Worm (Caenorhabditis elegans) whole organism, L4/young adult: ENCODE data around the gene Y4C6B.2.

Experiments used
- dao-5 ChIP-seq: sonication (generic microtip); optimal IDR thresholded peaks from 2 replicates; lab custom pipeline; 2016; ENCODE audit warnings: missing genotype, missing genetic modification characterization, moderate library complexity, missing compliant biosample characterization
- him-1 ChIP-seq: sonication (generic microtip); optimal IDR thresholded peaks from 2 replicates; lab custom pipeline; 2016; ENCODE audit warnings: missing genotype, missing genetic modification reagents, missing genetic modification characterization, missing compliant biosample characterization

DNA sequence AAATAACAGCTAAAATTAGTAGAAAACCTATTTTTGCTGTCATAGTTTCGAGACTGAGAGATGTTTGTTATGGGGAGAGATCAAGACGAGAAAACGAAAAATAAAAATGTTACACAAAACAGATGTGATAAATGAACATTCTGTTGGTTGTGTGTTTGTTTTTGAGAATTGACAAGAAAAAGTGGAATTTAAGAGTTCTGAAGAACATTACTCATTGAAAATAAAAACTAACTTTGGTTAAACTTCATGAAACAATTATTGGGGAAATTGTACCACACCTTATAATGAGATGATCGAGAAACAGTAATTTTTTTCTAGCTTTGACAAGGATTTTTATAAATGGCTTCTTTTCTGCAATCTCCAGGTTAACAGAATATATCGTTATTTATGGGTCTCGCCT lies 14.0 kb downstream of the Y4C6B.2 start, which contains the start of gene Y4C6B.7:
- TF ChIP-seq him-1 (no peak), dao-5 (tag; lab: Kevin White, UChicago) (no peak)
